Worm (Caenorhabditis elegans): ENCODE results near the gene twk-17.

The twk-17 gene

ce11 chrX:7563425-7563824, 44.5 kb downstream of the twk-17 start:
- no peak for TF ChIP-seq lin-13 (tag; optimal IDR thresholded peaks at IDR 0.05)
- peak; percentile 82 for TF ChIP-seq nhr-2 (tag; optimal IDR thresholded peaks at IDR 0.05)
- peak; percentile 91 for TF ChIP-seq zip-8 (tag; optimal IDR thresholded peaks at IDR 0.05)
- TF ChIP-seq hlh-1 (tag; optimal IDR thresholded peaks at IDR 0.05), result peak; percentile 4

ce11 chrX:7562625-7563024, 45.3 kb downstream of the twk-17 start, which contains the start of gene sto-1:
sto-1 (plus strand) TSS chrX:7562824.
- TF ChIP-seq cnd-1 (tag; optimal IDR thresholded peaks at IDR 0.05) (peak; percentile 30), nhr-12 (tag; optimal IDR thresholded peaks at IDR 0.05) (no peak), nhr-2 (tag; optimal IDR thresholded peaks at IDR 0.05) (peak; percentile 73), ceh-83 (GFP tag; optimal IDR thresholded peaks at IDR 0.05) (peak; percentile 12), pha-4 (tag; optimal IDR thresholded peaks at IDR 0.05) (no peak), sem-2 (GFP tag; optimal IDR thresholded peaks at IDR 0.05) (no peak), flh-1 (GFP tag; optimal IDR thresholded peaks at IDR 0.05) (peak; percentile 14), elt-1 (tag; optimal IDR thresholded peaks at IDR 0.05; ENCODE audit: borderline replicate concordance, insufficient read depth) (no peak), ceh-43 (GFP tag; optimal IDR thresholded peaks at IDR 0.05) (no peak), mab-5 (tag; optimal IDR thresholded peaks at IDR 0.05) (no peak), unc-120 (tag; optimal IDR thresholded peaks at IDR 0.05; ENCODE audit: poor library complexity, severe bottlenecking) (no peak), mls-2 (tag; optimal IDR thresholded peaks at IDR 0.05) (no peak), tbx-8 (GFP tag; optimal IDR thresholded peaks at IDR 0.05) (no peak), hlh-1 (tag; optimal IDR thresholded peaks at IDR 0.05) (no peak), mep-1 (tag; optimal IDR thresholded peaks at IDR 0.05) (no peak), ham-2 (GFP tag; optimal IDR thresholded peaks at IDR 0.05) (no peak), drap-1 (GFP tag; optimal IDR thresholded peaks at IDR 0.05) (no peak), nhr-76 (tag; optimal IDR thresholded peaks at IDR 0.05) (no peak), sptf-1 (tag; optimal IDR thresholded peaks at IDR 0.05) (no peak), ces-1 (GFP tag; optimal IDR thresholded peaks at IDR 0.05) (no peak)

ce11 chrX:7561972-7562371, 45.9 kb downstream of the twk-17 start:
- no peak for TF ChIP-seq cnd-1 (tag; optimal IDR thresholded peaks at IDR 0.05)
- no peak for TF ChIP-seq pha-4 (tag; optimal IDR thresholded peaks at IDR 0.05)
- TF ChIP-seq sem-2 (GFP tag; optimal IDR thresholded peaks at IDR 0.05), result no peak
- TF ChIP-seq elt-1 (tag; optimal IDR thresholded peaks at IDR 0.05; ENCODE audit: borderline replicate concordance, insufficient read depth), result no peak
- TF ChIP-seq lsy-2 (tag; optimal IDR thresholded peaks at IDR 0.05), result no peak
- TF ChIP-seq nhr-28 (tag; optimal IDR thresholded peaks at IDR 0.05), result no peak
- TF ChIP-seq zip-8 (tag; optimal IDR thresholded peaks at IDR 0.05), result no peak
- no peak for TF ChIP-seq ceh-83 (GFP tag; optimal IDR thresholded peaks at IDR 0.05)
- TF ChIP-seq flh-1 (GFP tag; optimal IDR thresholded peaks at IDR 0.05), result no peak
- TF ChIP-seq nhr-237 (tag; optimal IDR thresholded peaks at IDR 0.05), result no peak
- no peak for TF ChIP-seq snpc-4 (tag; optimal IDR thresholded peaks at IDR 0.05)

DNA sequence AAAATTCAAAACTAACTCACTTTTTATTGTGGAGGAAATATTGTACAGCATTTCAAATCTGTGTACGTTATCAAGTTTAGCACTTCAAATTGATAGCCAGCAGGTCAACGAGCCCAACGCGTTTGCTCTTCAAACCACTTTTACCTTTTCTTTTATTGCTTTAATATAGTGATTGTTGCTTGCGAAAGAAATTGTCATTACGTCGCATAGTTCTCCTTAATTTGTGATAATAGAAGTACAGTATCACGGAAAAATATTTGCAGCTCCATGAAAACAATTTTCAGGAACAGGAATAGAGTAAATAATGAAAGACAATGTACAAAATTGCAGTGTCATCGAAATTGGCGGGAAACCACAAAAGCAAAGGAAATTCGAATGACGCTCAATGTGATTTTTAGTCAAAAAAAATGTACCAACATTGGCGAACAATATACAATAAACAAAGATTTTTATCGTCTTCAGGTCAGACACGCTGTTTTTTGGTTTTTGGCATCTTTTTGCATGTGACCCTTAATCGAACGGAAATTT, 48.9 kb downstream of the twk-17 start, which contains the start of the genes PDB1.1 and F08C6.5:
PDB1.1 (minus strand) TSS at position 158 of the 528 bp plus-strand sequence.
F08C6.5 (plus strand) TSS at position 478 of the 528 bp plus-strand sequence.
- no peak for TF ChIP-seq nhr-2 (tag; optimal IDR thresholded peaks at IDR 0.05)
- no peak for TF ChIP-seq blmp-1 (tag; optimal IDR thresholded peaks at IDR 0.05)
- no peak for TF ChIP-seq snpc-4 (tag; optimal IDR thresholded peaks at IDR 0.05)
- no peak for TF ChIP-seq zip-8 (tag; optimal IDR thresholded peaks at IDR 0.05)
- no peak for TF ChIP-seq mep-1 (tag; optimal IDR thresholded peaks at IDR 0.05)
- no peak for TF ChIP-seq lin-32 (GFP tag; optimal IDR thresholded peaks at IDR 0.05)
- TF ChIP-seq ceh-39 (tag; optimal IDR thresholded peaks at IDR 0.05), result no peak

DNA sequence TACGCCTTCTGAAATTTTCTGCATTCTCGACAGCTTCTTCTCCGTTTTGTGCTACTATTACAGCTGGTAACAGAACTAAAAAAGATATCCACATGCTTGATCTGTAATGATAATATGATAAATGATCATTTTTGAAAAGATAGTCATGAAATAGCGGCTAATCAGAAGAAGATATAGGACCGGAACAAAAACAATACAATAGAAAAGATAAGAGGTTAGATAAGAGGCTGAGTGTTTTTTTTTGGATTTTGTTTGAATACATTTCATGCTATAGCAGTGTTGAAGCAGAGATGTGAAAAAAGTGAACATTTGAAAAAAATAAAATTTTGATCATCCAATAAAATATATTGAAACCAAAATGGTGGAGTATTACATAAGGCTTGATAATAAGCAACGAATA, 53.6 kb downstream of the twk-17 start, which contains the start of gene F46C8.8:
F46C8.8 (minus strand) TSS at position 101 of the 400 bp plus-strand sequence.
- TF ChIP-seq nhr-12 (tag; optimal IDR thresholded peaks at IDR 0.05) (no peak), mls-2 (tag; optimal IDR thresholded peaks at IDR 0.05) (no peak), ceh-43 (GFP tag; optimal IDR thresholded peaks at IDR 0.05) (no peak), nhr-28 (tag; optimal IDR thresholded peaks at IDR 0.05) (no peak), unc-120 (tag; optimal IDR thresholded peaks at IDR 0.05; ENCODE audit: poor library complexity, severe bottlenecking) (no peak), lin-32 (GFP tag; optimal IDR thresholded peaks at IDR 0.05) (no peak), ceh-83 (GFP tag; optimal IDR thresholded peaks at IDR 0.05) (no peak), sptf-1 (tag; optimal IDR thresholded peaks at IDR 0.05) (no peak), elt-3 (tag; optimal IDR thresholded peaks at IDR 0.05) (no peak), sem-2 (GFP tag; optimal IDR thresholded peaks at IDR 0.05) (no peak), flh-1 (GFP tag; optimal IDR thresholded peaks at IDR 0.05) (no peak), ces-1 (GFP tag; optimal IDR thresholded peaks at IDR 0.05) (no peak), lin-13 (tag; optimal IDR thresholded peaks at IDR 0.05) (no peak), unc-39 (tag; optimal IDR thresholded peaks at IDR 0.05) (no peak), bed-3 (GFP tag; optimal IDR thresholded peaks at IDR 0.05) (no peak), elt-1 (tag; optimal IDR thresholded peaks at IDR 0.05; ENCODE audit: borderline replicate concordance, insufficient read depth) (no peak), unc-62 (GFP tag; optimal IDR thresholded peaks at IDR 0.05) (no peak), M03D4.4 (tag; optimal IDR thresholded peaks at IDR 0.05) (no peak), zip-8 (tag; optimal IDR thresholded peaks at IDR 0.05) (no peak), mep-1 (tag; optimal IDR thresholded peaks at IDR 0.05) (no peak)
